Worm (Caenorhabditis elegans) whole organism, L2 larva: ENCODE measurements around the gene W06D12.6.

Source experiments
- fos-1 ChIP-seq: fragments of 150-350 bp; optimal IDR thresholded peaks from 2 replicates; lab custom pipeline; 2014; ENCODE audit warnings: missing biosample characterization, missing genetic modification characterization
- lin-13 ChIP-seq: fragments of 150-350 bp; optimal IDR thresholded peaks from 2 replicates; lab custom pipeline; 2014; ENCODE audit warnings: missing biosample characterization, missing genetic modification reagents, missing genetic modification characterization
- lin-39 ChIP-seq: fragments of 150-350 bp; optimal IDR thresholded peaks from 2 replicates; lab custom pipeline; 2014; ENCODE audit warnings: missing biosample characterization, missing genetic modification reagents, missing genetic modification characterization
- nhr-23 ChIP-seq: fragments of 150-350 bp; optimal IDR thresholded peaks from 2 replicates; lab custom pipeline; 2014; ENCODE audit warnings: missing biosample characterization, missing genetic modification reagents, missing genetic modification characterization
- unc-62 ChIP-seq: fragments of 150-350 bp; optimal IDR thresholded peaks from 2 replicates; lab custom pipeline; 2014; ENCODE audit warnings: missing biosample characterization, missing genetic modification reagents, missing genetic modification characterization
- zag-1 ChIP-seq: fragments of 150-350 bp; optimal IDR thresholded peaks from 2 replicates; lab custom pipeline; 2014; ENCODE audit warnings: missing biosample characterization, missing genetic modification characterization
- ztf-11 ChIP-seq: sonication (generic microtip); optimal IDR thresholded peaks from 2 replicates; lab custom pipeline; 2017; ENCODE audit warnings: missing biosample characterization, missing genetic modification characterization

DNA sequence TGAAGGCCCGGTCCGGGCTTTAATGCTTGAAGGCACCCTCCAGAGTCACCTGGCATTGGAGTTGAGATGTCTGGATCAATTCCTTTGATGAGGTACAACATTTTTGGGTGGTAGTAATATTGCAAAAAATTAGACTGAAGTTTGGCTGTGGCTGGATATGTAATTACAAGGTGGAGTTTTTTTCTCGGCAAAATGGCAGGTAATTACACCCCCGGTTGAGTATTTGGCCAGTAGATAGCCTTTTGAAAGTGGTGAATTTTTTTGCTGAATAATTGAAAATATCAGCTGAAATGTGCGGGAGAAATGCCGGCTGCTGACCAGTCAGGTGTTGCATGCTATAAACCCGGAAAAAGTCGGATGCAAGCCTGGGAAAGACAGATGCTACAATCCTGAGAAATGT, 6.8 kb upstream of the W06D12.6 start, which contains the start of gene Y26G10.4:
- TF ChIP-seq ztf-11 (tag; lab: Kevin White, UChicago) (no peak), fos-1 (tag; lab: Kevin White, UChicago) (no peak), zag-1 (tag; lab: Kevin White, UChicago) (no peak), nhr-23 (tag; lab: Kevin White, UChicago) (no peak), lin-39 (tag; lab: Kevin White, UChicago) (no peak), unc-62 (GFP tag; lab: Kevin White, UChicago) (no peak), lin-13 (GFP tag; lab: Kevin White, UChicago) (no peak)
